Worm (Caenorhabditis elegans): ENCODE measurements around the gene calf-1.
A peak's percentile ranks its signal among the peaks of the same experiment; 100 is the strongest.

Gene calf-1

ce11 chrV:20486549-20486948, 7.7 kb upstream of the calf-1 start:
- TF ChIP-seq hmg-11 (tag; optimal IDR thresholded peaks at IDR 0.05) (no peak), unc-39 (tag; optimal IDR thresholded peaks at IDR 0.05) (no peak), ceh-9 (tag; optimal IDR thresholded peaks at IDR 0.05) (no peak), aly-2 (tag; optimal IDR thresholded peaks at IDR 0.05) (no peak), nfya-1 (tag; optimal IDR thresholded peaks at IDR 0.05; ENCODE audit: insufficient read depth) (peak; percentile 16), lsy-12 (tag; optimal IDR thresholded peaks at IDR 0.05) (no peak), ceh-82 (tag; optimal IDR thresholded peaks at IDR 0.05) (no peak)

- TF ChIP-seq ceh-9 (tag; optimal IDR thresholded peaks at IDR 0.05) (no peak), sea-2 (GFP tag; optimal IDR thresholded peaks at IDR 0.05) (no peak), nhr-23 (tag; optimal IDR thresholded peaks at IDR 0.05) (no peak), ztf-4 (tag; optimal IDR thresholded peaks at IDR 0.05) (no peak), ceh-16 (tag; optimal IDR thresholded peaks at IDR 0.05) (no peak), nhr-43 (tag; optimal IDR thresholded peaks at IDR 0.05; ENCODE audit: poor library complexity, severe bottlenecking) (no peak)
These were observed 6.4 kb upstream of the calf-1 start, which contains the start of gene dhcr-7 for ce11 chrV:20485285-20485684. TSS of gene dhcr-7 (minus strand) at chrV:20485385.

- TF ChIP-seq ztf-4 (tag; optimal IDR thresholded peaks at IDR 0.05): no peak
- no peak for TF ChIP-seq sea-2 (GFP tag; optimal IDR thresholded peaks at IDR 0.05)
- no peak for TF ChIP-seq ceh-9 (tag; optimal IDR thresholded peaks at IDR 0.05)
- TF ChIP-seq egl-5 (tag; optimal IDR thresholded peaks at IDR 0.05): no peak
- TF ChIP-seq eor-1 (tag; optimal IDR thresholded peaks at IDR 0.05): no peak
- TF ChIP-seq nhr-67 (tag; optimal IDR thresholded peaks at IDR 0.05): no peak
- no peak for TF ChIP-seq lin-15B (tag; optimal IDR thresholded peaks at IDR 0.05)
- TF ChIP-seq unc-39 (tag; optimal IDR thresholded peaks at IDR 0.05): no peak
- no peak for TF ChIP-seq jun-1 (tag; optimal IDR thresholded peaks at IDR 0.05)
- TF ChIP-seq nhr-43 (tag; optimal IDR thresholded peaks at IDR 0.05; ENCODE audit: poor library complexity, severe bottlenecking): no peak
- no peak for TF ChIP-seq R02D3.7 (tag; optimal IDR thresholded peaks at IDR 0.05)
- no peak for TF ChIP-seq ceh-16 (tag; optimal IDR thresholded peaks at IDR 0.05)
- TF ChIP-seq fos-1 (tag; optimal IDR thresholded peaks at IDR 0.05): no peak
- no peak for TF ChIP-seq nhr-77 (tag; optimal IDR thresholded peaks at IDR 0.05)
- no peak for TF ChIP-seq fkh-10 (GFP tag; optimal IDR thresholded peaks at IDR 0.05)
- no peak for TF ChIP-seq nhr-237 (tag; optimal IDR thresholded peaks at IDR 0.05)
- no peak for TF ChIP-seq zag-1 (tag; optimal IDR thresholded peaks at IDR 0.05)
- no peak for TF ChIP-seq nhr-12 (tag; optimal IDR thresholded peaks at IDR 0.05)
- no peak for TF ChIP-seq snpc-4 (tag; optimal IDR thresholded peaks at IDR 0.05)
These were observed 1.9 kb upstream of the calf-1 start for ce11 chrV:20480790-20481189.

- TF ChIP-seq R02D3.7 (tag; optimal IDR thresholded peaks at IDR 0.05): peak; percentile 20
- peak; percentile 41 for TF ChIP-seq hmg-11 (tag; optimal IDR thresholded peaks at IDR 0.05)
- peak; percentile 34 for TF ChIP-seq lin-15B (tag; optimal IDR thresholded peaks at IDR 0.05)
- TF ChIP-seq nfya-1 (tag; optimal IDR thresholded peaks at IDR 0.05; ENCODE audit: insufficient read depth): peak; percentile 46
- TF ChIP-seq pha-4 (tag; optimal IDR thresholded peaks at IDR 0.05): peak; percentile 0
- no peak for TF ChIP-seq daf-12 (tag; optimal IDR thresholded peaks at IDR 0.05)
- no peak for TF ChIP-seq ceh-82 (tag; optimal IDR thresholded peaks at IDR 0.05)
- peak; percentile 17 for TF ChIP-seq nhr-23 (tag; optimal IDR thresholded peaks at IDR 0.05)
These were observed 1.9 kb downstream of the calf-1 start for ce11 chrV:20476981-20477380.

ce11 chrV:20476514-20476913, 2.4 kb downstream of the calf-1 start:
- TF ChIP-seq nhr-25 (tag; optimal IDR thresholded peaks at IDR 0.05) (no peak), lsy-12 (tag; optimal IDR thresholded peaks at IDR 0.05) (no peak), aly-2 (tag; optimal IDR thresholded peaks at IDR 0.05) (no peak), sea-2 (GFP tag; optimal IDR thresholded peaks at IDR 0.05) (no peak), nhr-237 (tag; optimal IDR thresholded peaks at IDR 0.05) (no peak), ztf-4 (tag; optimal IDR thresholded peaks at IDR 0.05) (no peak), fos-1 (tag; optimal IDR thresholded peaks at IDR 0.05) (no peak), pha-4 (tag; optimal IDR thresholded peaks at IDR 0.05) (no peak), snpc-4 (tag; optimal IDR thresholded peaks at IDR 0.05) (no peak), ceh-9 (tag; optimal IDR thresholded peaks at IDR 0.05) (no peak), fkh-2 (tag; optimal IDR thresholded peaks at IDR 0.05) (no peak), unc-62 (GFP tag; optimal IDR thresholded peaks at IDR 0.05) (no peak), nhr-77 (tag; optimal IDR thresholded peaks at IDR 0.05) (no peak), elt-1 (tag; optimal IDR thresholded peaks at IDR 0.05) (no peak), fkh-10 (GFP tag; optimal IDR thresholded peaks at IDR 0.05) (no peak), ceh-28 (tag; optimal IDR thresholded peaks at IDR 0.05) (no peak), tbx-2 (tag; optimal IDR thresholded peaks at IDR 0.05) (no peak), eor-1 (tag; optimal IDR thresholded peaks at IDR 0.05) (no peak)

Data from whole organism, L3 larva.